Fruit fly (Drosophila melanogaster): ENCODE measurements around the gene Glyp.

The Glyp gene

DNA sequence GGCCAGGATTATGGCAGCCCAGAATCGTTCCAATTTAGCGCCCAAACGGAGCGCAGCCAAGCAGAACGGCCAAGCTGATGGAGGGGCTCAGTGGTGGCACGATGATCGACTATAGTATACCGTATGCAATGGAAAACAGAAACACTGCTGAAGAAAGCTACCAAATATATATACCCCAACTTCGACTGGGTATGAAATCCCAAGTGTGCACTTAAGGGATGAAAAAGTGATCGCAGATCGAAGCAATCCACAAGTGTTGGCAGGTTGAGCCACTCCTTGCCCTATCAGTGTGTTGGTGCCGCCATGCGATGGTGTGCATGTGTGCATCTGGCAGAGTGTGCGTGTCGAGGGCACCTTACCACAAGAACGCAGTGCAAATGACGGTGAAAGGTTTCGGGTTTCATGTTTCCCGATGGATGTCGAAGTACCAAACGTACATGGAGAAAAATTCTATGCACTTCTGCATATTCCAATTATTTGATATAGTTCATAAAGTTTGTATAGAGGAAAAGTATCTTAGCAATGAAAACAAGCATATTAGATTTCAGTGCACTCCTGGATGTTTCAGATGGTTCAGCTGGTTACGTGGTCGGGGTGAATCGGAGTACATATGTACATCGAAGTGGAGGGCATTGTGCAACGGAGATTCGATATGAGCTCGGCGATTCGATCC lies 51.5 kb downstream of the Glyp start (continued):
- no peak for TF ChIP-seq CG17568 (GFP tag; optimal IDR thresholded peaks at IDR 0.05)

DNA sequence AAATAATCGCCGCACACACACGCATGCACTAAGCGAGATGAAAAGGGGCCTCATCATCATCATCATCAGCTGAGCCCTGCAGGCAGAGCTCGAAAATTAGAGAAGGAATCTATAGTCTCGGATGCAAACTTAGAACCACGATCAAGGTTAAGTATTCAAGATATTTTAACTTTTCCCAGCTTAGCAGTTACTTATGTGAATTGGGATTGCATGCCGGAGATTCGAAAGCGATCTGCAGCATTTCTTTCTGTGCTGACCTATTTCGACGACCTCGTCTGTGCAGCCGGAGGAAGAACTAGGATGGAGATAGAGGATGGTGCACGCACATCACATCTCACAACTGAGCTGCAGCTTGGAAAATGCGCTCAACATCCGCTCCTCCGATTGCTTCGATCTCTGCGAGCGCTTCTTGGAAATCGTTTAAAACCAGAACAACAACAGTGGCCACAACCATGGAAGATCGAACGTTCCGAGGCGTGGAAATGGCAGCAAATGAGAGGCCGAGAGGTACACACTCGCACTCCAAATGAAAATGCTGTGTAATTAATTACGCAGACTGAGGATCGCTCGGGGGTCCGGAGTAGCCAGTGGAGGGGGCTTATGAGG lies 52.2 kb downstream of the Glyp start:
- no peak for TF ChIP-seq Ets97D (GFP tag; optimal IDR thresholded peaks at IDR 0.05)
- no peak for TF ChIP-seq GATAe (GFP tag; conservative IDR thresholded peaks at IDR 0.05)
- peak; percentile 93 for TF ChIP-seq Xrp1 (GFP tag; IDR thresholded peaks at IDR 0.05)
- TF ChIP-seq pho (GFP tag; optimal IDR thresholded peaks at IDR 0.05), result no peak
- TF ChIP-seq pita (GFP tag; optimal IDR thresholded peaks at IDR 0.05), result no peak
- peak; percentile 58; the same call in 1 of the 2 replicates for TF ChIP-seq H2.0 (GFP tag; IDR thresholded peaks at IDR 0.05)
- TF ChIP-seq Stat92E (GFP tag; optimal IDR thresholded peaks at IDR 0.05), result peak in 1 of 3 experiments; percentile 94
- peak; percentile 29 for TF ChIP-seq HLH54F (GFP tag; optimal IDR thresholded peaks at IDR 0.05)
- no peak for TF ChIP-seq gro (GFP tag; optimal IDR thresholded peaks at IDR 0.05)
- TF ChIP-seq Mrtf (GFP tag; IDR thresholded peaks at IDR 0.05), result 0 out of 3 replicates have a peak, but pooled peaks have one; percentile 23
- TF ChIP-seq CG15696 (tag; optimal IDR thresholded peaks at IDR 0.05), result peak; percentile 96
- no peak for TF ChIP-seq bigmax (GFP tag; optimal IDR thresholded peaks at IDR 0.05)
- peak; percentile 70 for TF ChIP-seq D19A (tag; optimal IDR thresholded peaks at IDR 0.05)
- TF ChIP-seq ci (GFP tag; IDR thresholded peaks at IDR 0.05), result peak; percentile 83
- TF ChIP-seq Camta (GFP tag; optimal IDR thresholded peaks at IDR 0.05), result peak; percentile 65
- peak; percentile 88 for TF ChIP-seq CG17328 (GFP tag; IDR thresholded peaks at IDR 0.05)
- peak; percentile 95 for TF ChIP-seq CG10959 (GFP tag; IDR thresholded peaks at IDR 0.05)
- TF ChIP-seq Lim3 (GFP tag; IDR thresholded peaks at IDR 0.05), result no peak
- TF ChIP-seq Gug (GFP tag; IDR thresholded peaks at IDR 0.05), result peak; percentile 63; the same call in 2 of the 4 replicates
- no peak for TF ChIP-seq Sin3A (optimal IDR thresholded peaks at IDR 0.05)
- TF ChIP-seq CG8765 (GFP tag; IDR thresholded peaks at IDR 0.05), result peak; percentile 91
- TF ChIP-seq zen (tag; optimal IDR thresholded peaks at IDR 0.05), result peak; percentile 79
- TF ChIP-seq CG16779 (GFP tag; IDR thresholded peaks at IDR 0.05), result no peak
- TF ChIP-seq Rfx (GFP tag; IDR thresholded peaks at IDR 0.05), result no peak
- no peak for TF ChIP-seq mam (GFP tag; optimal IDR thresholded peaks at IDR 0.05)
- TF ChIP-seq E2f1 (GFP tag; IDR thresholded peaks at IDR 0.05), result peak; percentile 28; the same call in 1 of the 2 replicates
- TF ChIP-seq tap (tag; optimal IDR thresholded peaks at IDR 0.05), result no peak
- TF ChIP-seq CG9609 (GFP tag; optimal IDR thresholded peaks at IDR 0.05), result peak; percentile 54
- TF ChIP-seq prd (optimal IDR thresholded peaks at IDR 0.05), result no peak
- TF ChIP-seq prd (GFP tag; IDR thresholded peaks at IDR 0.05), result peak; percentile 80
- no peak; the same call in 2 of the 3 replicates for TF ChIP-seq dysf (GFP tag; IDR thresholded peaks at IDR 0.05)
- peak; percentile 34; the same call in 1 of the 2 replicates for TF ChIP-seq ro (GFP tag; IDR thresholded peaks at IDR 0.05)
- TF ChIP-seq Oli (tag; optimal IDR thresholded peaks at IDR 0.05), result peak; percentile 62
- peak; percentile 27 for TF ChIP-seq CG1647 (GFP tag; optimal IDR thresholded peaks at IDR 0.05)
- TF ChIP-seq Hr39 (optimal IDR thresholded peaks at IDR 0.05), result no peak
- TF ChIP-seq rib (GFP tag; IDR thresholded peaks at IDR 0.05), result no peak
- 0 out of 2 replicates have a peak, but pooled peaks have one; percentile 12 for TF ChIP-seq CG3847 (GFP tag; IDR thresholded peaks at IDR 0.05)
- TF ChIP-seq NC2β (GFP tag; optimal IDR thresholded peaks at IDR 0.05), result peak; percentile 76
- TF ChIP-seq CG1603 (tag; optimal IDR thresholded peaks at IDR 0.05), result peak; percentile 92
- peak; percentile 71 for TF ChIP-seq fd96Cb (tag; optimal IDR thresholded peaks at IDR 0.05)
- TF ChIP-seq pzg (GFP tag; optimal IDR thresholded peaks at IDR 0.05), result no peak
- TF ChIP-seq CoRest (tag; optimal IDR thresholded peaks at IDR 0.05), result peak; percentile 33
- no peak for TF ChIP-seq CG1792 (GFP tag; optimal IDR thresholded peaks at IDR 0.05)
- peak; percentile 94 for TF ChIP-seq zfh1 (GFP tag; IDR thresholded peaks at IDR 0.05)
- TF ChIP-seq Nf-YA (GFP tag; IDR thresholded peaks at IDR 0.05), result 0 out of 2 replicates have a peak, but pooled peaks have one; percentile 26
- TF ChIP-seq CG18262 (tag; optimal IDR thresholded peaks at IDR 0.05), result peak; percentile 88
- TF ChIP-seq fd102C (GFP tag; optimal IDR thresholded peaks at IDR 0.05), result peak; percentile 82
- peak; percentile 23 for TF ChIP-seq CG2116 (GFP tag; optimal IDR thresholded peaks at IDR 0.05)
